Fruit fly (Drosophila melanogaster): ENCODE results near the gene yata.

Gene yata

DNA sequence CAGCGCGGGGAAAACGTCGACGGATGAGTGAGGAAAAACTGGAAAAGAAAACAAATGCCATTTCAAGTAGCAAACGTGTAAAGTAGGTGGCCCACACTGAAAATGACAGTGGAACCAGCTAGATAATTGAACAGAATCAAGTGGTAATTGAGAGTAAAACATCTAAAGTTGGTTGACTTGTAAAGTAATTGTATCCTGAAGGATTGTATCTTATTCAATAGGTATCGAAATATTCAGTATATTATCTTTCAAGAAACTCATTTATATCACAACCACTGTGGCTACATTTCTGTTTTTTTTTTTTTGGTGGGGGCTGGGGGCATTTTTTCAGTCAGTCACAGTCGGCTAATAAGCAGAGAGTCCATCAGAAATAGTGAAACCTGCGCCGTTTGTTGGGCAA is 49.8 kb upstream of the yata start (continued):
- TF ChIP-seq rib (GFP tag; IDR thresholded peaks at IDR 0.05) = no peak
- no peak for TF ChIP-seq Hsf (GFP tag; optimal IDR thresholded peaks at IDR 0.05)
- TF ChIP-seq Blimp-1 (GFP tag; optimal IDR thresholded peaks at IDR 0.05) = peak; percentile 22
- no peak for TF ChIP-seq Dfd (GFP tag; optimal IDR thresholded peaks at IDR 0.05)
- peak; percentile 58 for TF ChIP-seq ssp (GFP tag; IDR thresholded peaks at IDR 0.05)
- no peak for TF ChIP-seq HLHmδ (GFP tag; optimal IDR thresholded peaks at IDR 0.05)
- TF ChIP-seq CkIIα-i1 (GFP tag; IDR thresholded peaks at IDR 0.05) = no peak
- TF ChIP-seq knrl (GFP tag; IDR thresholded peaks at IDR 0.05; ENCODE audit: partially characterized antibody) = no peak
- TF ChIP-seq nerfin-1 (tag; optimal IDR thresholded peaks at IDR 0.05) = no peak
- no peak for TF ChIP-seq Nf-YC (tag; optimal IDR thresholded peaks at IDR 0.05)
- TF ChIP-seq Oaz (GFP tag; IDR thresholded peaks at IDR 0.05) = no peak
- no peak for TF ChIP-seq CG9609 (GFP tag; optimal IDR thresholded peaks at IDR 0.05)
- no peak for TF ChIP-seq CG1647 (GFP tag; optimal IDR thresholded peaks at IDR 0.05)
- no peak for TF ChIP-seq YL-1 (GFP tag; optimal IDR thresholded peaks at IDR 0.05)
- no peak for TF ChIP-seq Mrtf (GFP tag; IDR thresholded peaks at IDR 0.05)
- TF ChIP-seq chif (GFP tag; optimal IDR thresholded peaks at IDR 0.05) = peak in 1 of 2 experiments; percentile 16
- no peak for TF ChIP-seq CG4617 (GFP tag; optimal IDR thresholded peaks at IDR 0.05; ENCODE audit: borderline replicate concordance)
- TF ChIP-seq CG13894 (tag; optimal IDR thresholded peaks at IDR 0.05) = no peak
- no peak for TF ChIP-seq CG4820 (GFP tag; optimal IDR thresholded peaks at IDR 0.05)
- peak; percentile 51 for TF ChIP-seq peb (GFP tag; IDR thresholded peaks at IDR 0.05)
- no peak for TF ChIP-seq Tbp (GFP tag; optimal IDR thresholded peaks at IDR 0.05)
- TF ChIP-seq grn (GFP tag; optimal IDR thresholded peaks at IDR 0.05) = no peak
- peak; percentile 35; the same call in 1 of the 2 replicates for TF ChIP-seq CG10366 (GFP tag; IDR thresholded peaks at IDR 0.05)
- no peak for TF ChIP-seq CG13123 (GFP tag; optimal IDR thresholded peaks at IDR 0.05)
- TF ChIP-seq CG2875 (GFP tag; optimal IDR thresholded peaks at IDR 0.05) = peak; percentile 28
- no peak for TF ChIP-seq CG15514 (GFP tag; optimal IDR thresholded peaks at IDR 0.05)
- TF ChIP-seq wor (GFP tag; IDR thresholded peaks at IDR 0.05) = 0 out of 2 replicates have a peak, but pooled peaks have one; percentile 20
- no peak for TF ChIP-seq oc (tag; optimal IDR thresholded peaks at IDR 0.05)
- TF ChIP-seq corto (GFP tag; optimal IDR thresholded peaks at IDR 0.05) = no peak
- no peak for TF ChIP-seq CG7963 (GFP tag; IDR thresholded peaks at IDR 0.05; ENCODE audit: partially characterized antibody)
- TF ChIP-seq Deaf1 (tag; optimal IDR thresholded peaks at IDR 0.05) = no peak
- TF ChIP-seq CG17912 (GFP tag; optimal IDR thresholded peaks at IDR 0.05) = no peak
- TF ChIP-seq Xbp1 (GFP tag; optimal IDR thresholded peaks at IDR 0.05) = peak; percentile 0
- TF ChIP-seq zen2 (GFP tag; IDR thresholded peaks at IDR 0.05; ENCODE audit: partially characterized antibody) = no peak
- TF ChIP-seq pan (optimal IDR thresholded peaks at IDR 0.05) = no peak
- peak in 1 of 2 experiments; percentile 73 for TF ChIP-seq pan (GFP tag; optimal IDR thresholded peaks at IDR 0.05 in 1 of 2, IDR thresholded peaks at IDR 0.05 in 1 of 2)
- TF ChIP-seq Pdp1 (GFP tag; optimal IDR thresholded peaks at IDR 0.05) = peak in 1 of 2 experiments; percentile 44
- TF ChIP-seq Sin3A (optimal IDR thresholded peaks at IDR 0.05) = no peak
- TF ChIP-seq Hr3 (GFP tag; optimal IDR thresholded peaks at IDR 0.05) = no peak
- no peak for TF ChIP-seq ap (GFP tag; IDR thresholded peaks at IDR 0.05)
- no peak for TF ChIP-seq CG15696 (tag; optimal IDR thresholded peaks at IDR 0.05)
- TF ChIP-seq lbe (GFP tag; optimal IDR thresholded peaks at IDR 0.05) = no peak
- TF ChIP-seq CG6272 (GFP tag; IDR thresholded peaks at IDR 0.05) = peak; percentile 39; the same call in 1 of the 2 replicates
- no peak for TF ChIP-seq ftz-f1 (GFP tag; optimal IDR thresholded peaks at IDR 0.05)
- no peak for TF ChIP-seq Bgb (GFP tag; IDR thresholded peaks at IDR 0.05; ENCODE audit: partially characterized antibody)
- no peak for TF ChIP-seq dimm (GFP tag; IDR thresholded peaks at IDR 0.05)
- TF ChIP-seq CG6689 (GFP tag; IDR thresholded peaks at IDR 0.05) = peak; percentile 69
- peak; percentile 38 for TF ChIP-seq CG30403 (GFP tag; optimal IDR thresholded peaks at IDR 0.05)
- TF ChIP-seq fd96Cb (tag; optimal IDR thresholded peaks at IDR 0.05) = no peak
- TF ChIP-seq CG1024 (GFP tag; IDR thresholded peaks at IDR 0.05) = no peak
- TF ChIP-seq CG5245 (GFP tag; optimal IDR thresholded peaks at IDR 0.05) = no peak

Data from whole organism, embryonic.